Fruit fly (Drosophila melanogaster): ENCODE data around the gene Set.

- no peak for TF ChIP-seq Pif1A (GFP tag; optimal IDR thresholded peaks at IDR 0.05)
- TF ChIP-seq EcR (GFP tag; optimal IDR thresholded peaks at IDR 0.05), result no peak
- TF ChIP-seq CG4496 (GFP tag; IDR thresholded peaks at IDR 0.05), result no peak
- no peak for TF ChIP-seq Pif1B (GFP tag; optimal IDR thresholded peaks at IDR 0.05)
- TF ChIP-seq D1 (tag; optimal IDR thresholded peaks at IDR 0.05), result no peak
- no peak for TF ChIP-seq CG13204 (GFP tag; optimal IDR thresholded peaks at IDR 0.05)
- TF ChIP-seq CG17806 (tag; optimal IDR thresholded peaks at IDR 0.05), result no peak
- no peak for TF ChIP-seq CG15710 (tag; optimal IDR thresholded peaks at IDR 0.05)
- no peak for TF ChIP-seq CG9948 (tag; optimal IDR thresholded peaks at IDR 0.05)
- TF ChIP-seq CG10348 (GFP tag; IDR thresholded peaks at IDR 0.05), result no peak
- TF ChIP-seq CG14655 (GFP tag; optimal IDR thresholded peaks at IDR 0.05), result no peak
- TF ChIP-seq fd96Ca (GFP tag; IDR thresholded peaks at IDR 0.05), result no peak
These were observed at the start of gene Set, which contains the start of gene eIF2gamma for dm6 chr3R:15262710-15263672.
